Fruit fly (Drosophila melanogaster) whole organism, embryonic: ENCODE results near the gene CG4658.

Source experiments
- Ada2b ChIP-seq: fragments of 200-800 bp; sonication (Bioruptor generic); IDR thresholded peaks from 2 replicates; pipeline ENCODE4 v1.3.6; 2022; ENCODE audit warnings: missing biosample characterization, missing genetic modification characterization
- Atf3 ChIP-seq: fragments of 200-800 bp; sonication (Bioruptor generic); optimal IDR thresholded peaks from 3 replicates; lab custom pipeline; 2016; ENCODE audit warnings: missing biosample characterization, missing genetic modification characterization
- Atf6 ChIP-seq: fragments of 200-800 bp; sonication (Bioruptor generic); IDR thresholded peaks from 2 replicates; pipeline ENCODE4 v1.3.6; 2022; ENCODE audit warnings: missing biosample characterization, missing genetic modification characterization
- BEAF-32 ChIP-seq: fragments of 200-800 bp; sonication (Bioruptor generic); optimal IDR thresholded peaks from 3 replicates; lab custom pipeline; 2017; ENCODE audit warnings: missing biosample characterization, missing genetic modification characterization, mild to moderate bottlenecking, moderate library complexity, missing genetic modification reagents
- Bdp1 ChIP-seq: fragments of 200-800 bp; sonication (Bioruptor generic); optimal IDR thresholded peaks from 3 replicates; lab custom pipeline; 2016; ENCODE audit warnings: missing biosample characterization, missing genetic modification characterization
- CG11093 ChIP-seq: fragments of 200-800 bp; sonication (Bioruptor generic); IDR thresholded peaks from 3 replicates; pipeline ENCODE4 v1.3.6; 2022; ENCODE audit warnings: missing biosample characterization, missing genetic modification characterization
- CG11247 ChIP-seq: fragments of 200-800 bp; sonication (Bioruptor generic); IDR thresholded peaks from 2 replicates; pipeline ENCODE4 v1.3.6; 2022; ENCODE audit warnings: missing biosample characterization, missing genetic modification characterization
- CG12104 ChIP-seq: fragments of 200-800 bp; sonication (Bioruptor generic); optimal IDR thresholded peaks from 3 replicates; lab custom pipeline; 2016; ENCODE audit warnings: missing biosample characterization, missing genetic modification characterization
- CG13287 ChIP-seq: fragments of 200-800 bp; sonication (Bioruptor generic); IDR thresholded peaks from 2 replicates; pipeline ENCODE4 v1.3.6; 2022; ENCODE audit warnings: missing biosample characterization, missing genetic modification characterization; ENCODE audit not compliant: partially characterized antibody
- CG13424 ChIP-seq: fragments of 200-800 bp; sonication (Bioruptor generic); optimal IDR thresholded peaks from 2 replicates; lab custom pipeline; 2019; ENCODE audit warnings: missing biosample characterization, mild to moderate bottlenecking, missing genetic modification characterization, moderate library complexity
- CG14710 ChIP-seq: fragments of 200-800 bp; sonication (Bioruptor generic); optimal IDR thresholded peaks from 3 replicates; lab custom pipeline; 2019; ENCODE audit warnings: missing biosample characterization, mild to moderate bottlenecking, missing genetic modification characterization, moderate library complexity
- CG15269 ChIP-seq: fragments of 200-800 bp; sonication (Bioruptor generic); optimal IDR thresholded peaks from 2 replicates; lab custom pipeline; 2018; ENCODE audit warnings: missing biosample characterization, mild to moderate bottlenecking, missing genetic modification characterization, moderate library complexity
- CG17186 ChIP-seq: fragments of 200-800 bp; sonication (Bioruptor generic); optimal IDR thresholded peaks from 3 replicates; lab custom pipeline; 2017; ENCODE audit warnings: missing biosample characterization, missing genetic modification reagents, missing genetic modification characterization
- CG17912 ChIP-seq: fragments of 200-800 bp; sonication (Bioruptor generic); optimal IDR thresholded peaks from 2 replicates; lab custom pipeline; 2018; ENCODE audit warnings: missing biosample characterization, mild to moderate bottlenecking, missing genetic modification characterization
- CG2116 ChIP-seq: fragments of 200-800 bp; sonication (Bioruptor generic); optimal IDR thresholded peaks from 3 replicates; lab custom pipeline; 2018; ENCODE audit warnings: missing biosample characterization, mild to moderate bottlenecking, missing genetic modification characterization
- CG2712 ChIP-seq: fragments of 200-800 bp; optimal IDR thresholded peaks from 3 replicates; lab custom pipeline; 2019; ENCODE audit warnings: missing biosample characterization, mild to moderate bottlenecking, missing genetic modification characterization, moderate library complexity
- CG2875 ChIP-seq: fragments of 200-800 bp; sonication (Bioruptor generic); optimal IDR thresholded peaks from 2 replicates; lab custom pipeline; 2017; ENCODE audit warnings: missing biosample characterization, mild to moderate bottlenecking, missing genetic modification characterization, missing genetic modification reagents
- CG3065 ChIP-seq: fragments of 200-800 bp; sonication (Bioruptor generic); optimal IDR thresholded peaks from 2 replicates; lab custom pipeline; 2016; ENCODE audit warnings: missing biosample characterization, missing genetic modification characterization
- CG34224 ChIP-seq: fragments of 200-800 bp; sonication (Bioruptor generic); IDR thresholded peaks from 3 replicates; pipeline ENCODE4 v1.3.6; 2022; ENCODE audit warnings: missing biosample characterization, missing genetic modification characterization; ENCODE audit not compliant: partially characterized antibody
- CG4282 ChIP-seq: fragments of 200-800 bp; sonication (Bioruptor generic); optimal IDR thresholded peaks from 2 replicates; lab custom pipeline; 2016; ENCODE audit warnings: missing biosample characterization, missing genetic modification characterization
- CG4328 ChIP-seq: fragments of 200-800 bp; sonication (Bioruptor generic); optimal IDR thresholded peaks from 3 replicates; lab custom pipeline; 2017; ENCODE audit warnings: missing biosample characterization, missing genetic modification reagents, missing genetic modification characterization
- CG4820 ChIP-seq: fragments of 200-800 bp; sonication (Bioruptor generic); optimal IDR thresholded peaks from 3 replicates; lab custom pipeline; 2016; ENCODE audit warnings: missing biosample characterization, missing genetic modification characterization
- CG7271 ChIP-seq: fragments of 200-800 bp; sonication (Bioruptor generic); optimal IDR thresholded peaks from 2 replicates; lab custom pipeline; 2018; ENCODE audit warnings: missing biosample characterization, mild to moderate bottlenecking, missing genetic modification characterization, moderate library complexity
- CG7987 ChIP-seq: fragments of 200-800 bp; sonication (Bioruptor generic); optimal IDR thresholded peaks from 2 replicates; lab custom pipeline; 2018; ENCODE audit warnings: missing biosample characterization, mild to moderate bottlenecking, missing genetic modification characterization, moderate library complexity
- CG8388 ChIP-seq: fragments of 200-800 bp; sonication (Bioruptor generic); optimal IDR thresholded peaks from 2 replicates; lab custom pipeline; 2019; ENCODE audit warnings: missing biosample characterization, mild to moderate bottlenecking, missing genetic modification characterization, moderate library complexity
- CG9932 ChIP-seq: fragments of 200-800 bp; sonication (Bioruptor generic); IDR thresholded peaks from 2 replicates; pipeline ENCODE4 v1.3.6; 2022; ENCODE audit warnings: missing biosample characterization, missing genetic modification characterization
- HLH4C ChIP-seq: fragments of 200-800 bp; sonication (Bioruptor generic); IDR thresholded peaks from 3 replicates; pipeline ENCODE4 v1.3.6; 2022; ENCODE audit warnings: missing biosample characterization, missing genetic modification characterization; ENCODE audit not compliant: partially characterized antibody
- Hsf ChIP-seq: fragments of 200-800 bp; sonication (Bioruptor generic); optimal IDR thresholded peaks from 3 replicates; lab custom pipeline; 2016; ENCODE audit warnings: missing biosample characterization, missing genetic modification characterization
- Med ChIP-seq: fragments of 200-800 bp; sonication (Bioruptor generic); peaks from one replicate; lab custom pipeline; 2016; ENCODE audit warnings: missing biosample characterization, missing genetic modification characterization, mild to moderate bottlenecking, inconsistent platforms, moderate library complexity
- Mes4 ChIP-seq: fragments of 200-800 bp; sonication (Bioruptor generic); optimal IDR thresholded peaks from 2 replicates; lab custom pipeline; 2016; ENCODE audit warnings: missing biosample characterization, missing genetic modification characterization
- Rfx ChIP-seq: fragments of 200-800 bp; sonication (Bioruptor generic); IDR thresholded peaks from 2 replicates; pipeline ENCODE4 v1.3.6; 2022; ENCODE audit warnings: missing biosample characterization, missing genetic modification characterization
- Scr ChIP-seq: fragments of 200-800 bp; sonication (Bioruptor generic); IDR thresholded peaks from 2 replicates; pipeline ENCODE4 v1.3.6; 2022; ENCODE audit warnings: missing biosample characterization, missing genetic modification characterization; ENCODE audit not compliant: partially characterized antibody
- br ChIP-seq: fragments of >200 bp; optimal IDR thresholded peaks from 2 replicates; lab custom pipeline; 2017
- btn ChIP-seq: fragments of 200-800 bp; sonication (Bioruptor generic); optimal IDR thresholded peaks from 2 replicates; lab custom pipeline; 2016; ENCODE audit warnings: missing biosample characterization, missing genetic modification characterization
- crp ChIP-seq, 2 experiments: fragments of 200-800 bp; sonication (Bioruptor generic); optimal IDR thresholded peaks; 2 replicates in 1 of 2; 3 replicates in 1 of 2; lab custom pipeline; 2017; ENCODE audit warnings: missing biosample characterization in 2 of 2, missing genetic modification characterization in 2 of 2, mild to moderate bottlenecking in 1 of 2, moderate library complexity in 1 of 2
- dati ChIP-seq: fragments of 200-800 bp; sonication (Bioruptor generic); IDR thresholded peaks from 2 replicates; pipeline ENCODE4 v1.3.6; 2022; ENCODE audit warnings: missing biosample characterization, missing genetic modification characterization
- dysf ChIP-seq: fragments of 200-800 bp; sonication (Bioruptor generic); IDR thresholded peaks from 3 replicates; pipeline ENCODE4 v1.3.6; 2022; ENCODE audit warnings: missing biosample characterization, missing genetic modification characterization
- exex ChIP-seq: fragments of 200-800 bp; sonication (Bioruptor generic); optimal IDR thresholded peaks from 4 replicates; lab custom pipeline; 2018; ENCODE audit warnings: missing biosample characterization, mild to moderate bottlenecking, missing genetic modification characterization, moderate library complexity
- fd64A ChIP-seq: fragments of 200-800 bp; sonication (Bioruptor generic); optimal IDR thresholded peaks from 3 replicates; lab custom pipeline; 2018; ENCODE audit warnings: missing biosample characterization, mild to moderate bottlenecking, missing genetic modification characterization
- insv ChIP-seq, 2 experiments: fragments of 200-800 bp; sonication (Bioruptor generic); optimal IDR thresholded peaks; 3 replicates each; lab custom pipeline; 2016 to 2018; ENCODE audit warnings: missing biosample characterization in 2 of 2, missing genetic modification characterization in 2 of 2
- inv ChIP-seq: fragments of 200-800 bp; sonication (Bioruptor generic); IDR thresholded peaks from 2 replicates; pipeline ENCODE4 v1.3.6; 2022; ENCODE audit warnings: missing biosample characterization, missing genetic modification characterization; ENCODE audit not compliant: partially characterized antibody
- oc ChIP-seq: fragments of 200-800 bp; sonication (Bioruptor generic); optimal IDR thresholded peaks from 2 replicates; lab custom pipeline; 2018; ENCODE audit warnings: missing biosample characterization, mild to moderate bottlenecking, missing genetic modification characterization, moderate library complexity
- onecut ChIP-seq: fragments of 200-800 bp; sonication (Bioruptor generic); IDR thresholded peaks from 2 replicates; pipeline ENCODE4 v1.3.6; 2022; ENCODE audit warnings: missing biosample characterization, missing genetic modification characterization
- pum ChIP-seq: fragments of 200-800 bp; sonication (Bioruptor generic); optimal IDR thresholded peaks from 2 replicates; lab custom pipeline; 2016; ENCODE audit warnings: missing biosample characterization, missing genetic modification characterization
- scrt ChIP-seq: fragments of 200-800 bp; sonication (Bioruptor generic); optimal IDR thresholded peaks from 2 replicates; lab custom pipeline; 2018; ENCODE audit warnings: missing biosample characterization, mild to moderate bottlenecking, missing genetic modification characterization, moderate library complexity
- tap ChIP-seq: fragments of 200-800 bp; optimal IDR thresholded peaks from 3 replicates; lab custom pipeline; 2019; ENCODE audit warnings: missing biosample characterization, mild to moderate bottlenecking, missing genetic modification characterization, moderate library complexity
- tin ChIP-seq: fragments of 200-800 bp; sonication (Bioruptor generic); optimal IDR thresholded peaks from 3 replicates; lab custom pipeline; 2016; ENCODE audit warnings: missing biosample characterization, missing genetic modification characterization
- wek ChIP-seq: fragments of 200-800 bp; sonication (Bioruptor generic); optimal IDR thresholded peaks from 3 replicates; lab custom pipeline; 2018; ENCODE audit warnings: missing biosample characterization, mild to moderate bottlenecking, missing genetic modification characterization, moderate library complexity
- zen2 ChIP-seq: fragments of 200-800 bp; sonication (Bioruptor generic); IDR thresholded peaks from 3 replicates; pipeline ENCODE4 v1.3.6; 2022; ENCODE audit warnings: missing biosample characterization, missing genetic modification characterization; ENCODE audit not compliant: partially characterized antibody
- zfh1 ChIP-seq: fragments of 200-800 bp; sonication (Bioruptor generic); IDR thresholded peaks from 3 replicates; pipeline ENCODE4 v1.3.6; 2022; ENCODE audit warnings: missing biosample characterization, missing genetic modification characterization

Gene CG4658

dm6 chr2L:9954119-9954518, 2.8 kb upstream of the CG4658 start, which contains the start of the genes CG13126 and CG4709 (continued):
- TF ChIP-seq Ada2b (GFP tag; lab: Robert Waterston, UW) (peak; percentile 80), pum (GFP tag; lab: Kevin White, UChicago) (peak; percentile 40), Atf3 (peak; percentile 29), CG4820 (GFP tag; lab: Kevin White, UChicago) (peak; percentile 88), CG7271 (peak; percentile 93), CG15269 (peak; percentile 91), CG7987 (GFP tag; lab: Kevin White, UChicago) (peak; percentile 60), inv (GFP tag; lab: Robert Waterston, UW) (no peak), CG2116 (GFP tag; lab: Kevin White, UChicago) (peak; percentile 77), CG12104 (GFP tag; lab: Kevin White, UChicago) (peak; percentile 91), Med (GFP tag; lab: Kevin White, UChicago) (peak; percentile 90), CG17912 (peak; percentile 29), dysf (GFP tag; lab: Robert Waterston, UW) (peak; percentile 92), CG34224 (GFP tag; lab: Robert Waterston, UW) (no peak), Mes4 (GFP tag; lab: Kevin White, UChicago) (no peak), CG2712 (tag; lab: Kevin White, UChicago) (peak; percentile 98), CG3065 (GFP tag; lab: Kevin White, UChicago) (peak; percentile 84), tin (GFP tag; lab: Kevin White, UChicago) (peak; percentile 92), CG14710 (peak; percentile 97), zfh1 (GFP tag; lab: Robert Waterston, UW) (peak; percentile 90), btn (GFP tag; lab: Kevin White, UChicago) (no peak), Bdp1 (GFP tag; lab: Kevin White, UChicago) (peak; percentile 28), Atf6 (GFP tag; lab: Robert Waterston, UW) (peak; percentile 84), CG8388 (peak; percentile 90), onecut (GFP tag; lab: Robert Waterston, UW) (peak; percentile 71), BEAF-32 (GFP tag; lab: Kevin White, UChicago) (peak; percentile 30), zen2 (GFP tag; lab: Robert Waterston, UW) (no peak), fd64A (GFP tag; lab: Kevin White, UChicago) (no peak), Scr (GFP tag; lab: Robert Waterston, UW) (no peak), CG4328 (GFP tag; lab: Kevin White, UChicago) (peak; percentile 76), oc (tag; lab: Kevin White, UChicago) (peak; percentile 81), crp (GFP tag; optimal IDR thresholded peaks at IDR 0.05; lab: Kevin White, UChicago) (peak; percentile 79 to 96), dati (GFP tag; lab: Robert Waterston, UW) (peak; percentile 10; the same call in 1 of the 2 replicates), br (no peak), CG13424 (tag; lab: Kevin White, UChicago) (peak; percentile 92), CG11247 (GFP tag; lab: Robert Waterston, UW) (peak; percentile 83), CG13287 (GFP tag; lab: Robert Waterston, UW) (no peak; the same call in 1 of the 2 replicates), CG2875 (GFP tag; lab: Kevin White, UChicago) (peak; percentile 77), Rfx (GFP tag; lab: Robert Waterston, UW) (peak; percentile 92), HLH4C (GFP tag; lab: Robert Waterston, UW) (no peak), scrt (GFP tag; lab: Kevin White, UChicago) (peak; percentile 87), CG9932 (GFP tag; lab: Robert Waterston, UW) (peak; percentile 90), exex (tag; lab: Kevin White, UChicago) (peak; percentile 74), Hsf (GFP tag; lab: Kevin White, UChicago) (peak; percentile 63), tap (tag; lab: Kevin White, UChicago) (peak; percentile 92), CG4282 (no peak), CG11093 (GFP tag; lab: Robert Waterston, UW) (peak; percentile 85), wek (GFP tag; lab: Kevin White, UChicago) (no peak), insv (GFP tag; optimal IDR thresholded peaks at IDR 0.05; lab: Kevin White, UChicago) (peak in 1 of 2 experiments; percentile 45), CG17186 (GFP tag; lab: Kevin White, UChicago) (peak; percentile 19)
